Worm (Caenorhabditis elegans) whole organism, L4 larva: Measurements from ENCODE around the gene C01G10.7.

Source experiments
- F26F4.8 ChIP-seq: fragments of 200-800 bp; sonication (Bioruptor generic); conservative IDR thresholded peaks from 2 replicates; pipeline ENCODE4 v1.3.6; 2022; ENCODE audit warnings: missing genetic modification characterization, missing compliant biosample characterization
- F37D6.2 ChIP-seq: sonication (generic microtip); optimal IDR thresholded peaks from 2 replicates; lab custom pipeline; 2016; ENCODE audit warnings: mild to moderate bottlenecking, missing genetic modification characterization, missing compliant biosample characterization
- F49E8.2 ChIP-seq: sonication (generic microtip); optimal IDR thresholded peaks from 2 replicates; lab custom pipeline; 2016; ENCODE audit warnings: missing compliant biosample characterization, mild to moderate bottlenecking, missing genetic modification characterization, borderline replicate concordance
- T20F7.1 ChIP-seq: fragments of 200-800 bp; sonication (Bioruptor generic); optimal IDR thresholded peaks from 2 replicates; lab custom pipeline; 2018; ENCODE audit warnings: mild to moderate bottlenecking, missing genetic modification characterization, missing compliant biosample characterization
- T26A8.4 ChIP-seq: fragments of 200-800 bp; sonication (Bioruptor generic); IDR thresholded peaks from 2 replicates; pipeline ENCODE4 v1.3.6; 2022; ENCODE audit warnings: missing genetic modification characterization, missing compliant biosample characterization
- Y105C5A.15 ChIP-seq: fragments of 200-800 bp; sonication (Bioruptor generic); IDR thresholded peaks from 2 replicates; pipeline ENCODE4 v1.3.6; 2022; ENCODE audit warnings: missing genetic modification characterization, missing compliant biosample characterization
- ZK337.2 ChIP-seq: fragments of 200-800 bp; sonication (Bioruptor generic); IDR thresholded peaks from 2 replicates; pipeline ENCODE4 v1.3.6; 2022; ENCODE audit warnings: missing genetic modification reagents, missing genetic modification characterization, missing compliant biosample characterization
- ceh-28 ChIP-seq: fragments of 150-350 bp; optimal IDR thresholded peaks from 2 replicates; lab custom pipeline; 2014; ENCODE audit warnings: missing biosample characterization, missing genetic modification reagents, missing genetic modification characterization
- ceh-32 ChIP-seq: sonication (generic microtip); optimal IDR thresholded peaks from 2 replicates; lab custom pipeline; 2016; ENCODE audit warnings: mild to moderate bottlenecking, missing genetic modification characterization, missing compliant biosample characterization; ENCODE audit not compliant: poor library complexity
- ceh-44 ChIP-seq: fragments of 200-800 bp; sonication (Bioruptor generic); IDR thresholded peaks from 2 replicates; pipeline ENCODE4 v1.3.6; 2022; ENCODE audit warnings: missing genetic modification reagents, missing genetic modification characterization, missing compliant biosample characterization
- ceh-62 ChIP-seq: sonication (generic microtip); optimal IDR thresholded peaks from 2 replicates; lab custom pipeline; 2017; ENCODE audit warnings: missing biosample characterization, missing genetic modification characterization
- ceh-82 ChIP-seq: sonication (generic microtip); optimal IDR thresholded peaks from 2 replicates; lab custom pipeline; 2017; ENCODE audit warnings: missing biosample characterization, missing genetic modification characterization
- cey-2 ChIP-seq: sonication (generic microtip); optimal IDR thresholded peaks from 3 replicates; lab custom pipeline; 2017; ENCODE audit warnings: missing genetic modification characterization, mild to moderate bottlenecking, missing compliant biosample characterization, antibody characterized with exemption, borderline replicate concordance; ENCODE audit not compliant: insufficient read depth
- ctbp-1 ChIP-seq: fragments of 200-800 bp; sonication (Bioruptor generic); IDR thresholded peaks from 2 replicates; pipeline ENCODE4 v1.3.6; 2022; ENCODE audit warnings: missing genetic modification reagents, missing genetic modification characterization, missing compliant biosample characterization
- daf-8 ChIP-seq: fragments of 200-800 bp; sonication (Bioruptor generic); IDR thresholded peaks from 2 replicates; pipeline ENCODE4 v1.3.6; 2022; ENCODE audit warnings: missing genetic modification characterization, missing compliant biosample characterization
- duxl-1 ChIP-seq: sonication (generic microtip); optimal IDR thresholded peaks from 2 replicates; lab custom pipeline; 2016; ENCODE audit warnings: mild to moderate bottlenecking, missing genetic modification characterization, moderate library complexity, missing compliant biosample characterization; ENCODE audit not compliant: poor library complexity
- egl-27 ChIP-seq: sonication (generic microtip); optimal IDR thresholded peaks from 3 replicates; lab custom pipeline; 2017; ENCODE audit warnings: missing biosample characterization, missing genetic modification reagents, missing genetic modification characterization
- gei-8 ChIP-seq: fragments of 200-800 bp; sonication (Bioruptor generic); optimal IDR thresholded peaks from 2 replicates; lab custom pipeline; 2018; ENCODE audit warnings: mild to moderate bottlenecking, missing genetic modification characterization, missing compliant biosample characterization
- hif-1 ChIP-seq, 2 experiments: sonication (generic microtip); optimal IDR thresholded peaks; 2 replicates each; lab custom pipeline; 2016 to 2017; ENCODE audit warnings: missing compliant biosample characterization in 2 of 2, missing genetic modification characterization in 2 of 2, missing genetic modification reagents in 2 of 2, missing genotype in 2 of 2, mild to moderate bottlenecking in 1 of 2
- hlh-30 ChIP-seq: sonication (generic microtip); optimal IDR thresholded peaks from 2 replicates; lab custom pipeline; 2017; ENCODE audit warnings: antibody characterized with exemption, mild to moderate bottlenecking, missing genetic modification characterization, missing compliant biosample characterization; ENCODE audit not compliant: insufficient read depth
- hmg-1.1 ChIP-seq: fragments of 200-800 bp; sonication (Bioruptor generic); IDR thresholded peaks from 2 replicates; pipeline ENCODE4 v1.3.6; 2022; ENCODE audit warnings: missing genetic modification reagents, missing genetic modification characterization, missing compliant biosample characterization
- jun-1 ChIP-seq: fragments of 150-350 bp; optimal IDR thresholded peaks from 2 replicates; lab custom pipeline; 2014; ENCODE audit warnings: missing biosample characterization, missing genetic modification reagents, missing genetic modification characterization
- lim-7 ChIP-seq: fragments of 200-800 bp; sonication (Bioruptor generic); IDR thresholded peaks from 2 replicates; pipeline ENCODE4 v1.3.6; 2022; ENCODE audit warnings: missing genetic modification characterization, missing compliant biosample characterization
- lin-1 ChIP-seq: fragments of 200-800 bp; sonication (Bioruptor generic); IDR thresholded peaks from 2 replicates; pipeline ENCODE4 v1.3.6; 2022; ENCODE audit warnings: missing genetic modification reagents, missing genetic modification characterization, missing compliant biosample characterization
- lin-15B ChIP-seq: fragments of 150-350 bp; sonication (generic microtip); optimal IDR thresholded peaks from 3 replicates; lab custom pipeline; 2014; ENCODE audit warnings: missing biosample characterization, missing genetic modification characterization
- lin-29 ChIP-seq: fragments of 200-800 bp; sonication (Bioruptor generic); IDR thresholded peaks from 2 replicates; pipeline ENCODE4 v1.3.6; 2022; ENCODE audit warnings: missing genetic modification reagents, missing genetic modification characterization, missing compliant biosample characterization
- lin-39 ChIP-seq: fragments of 150-350 bp; optimal IDR thresholded peaks from 2 replicates; lab custom pipeline; 2014; ENCODE audit warnings: missing biosample characterization, missing genetic modification reagents, missing genetic modification characterization
- lsy-2 ChIP-seq, 2 experiments: fragments of 150-350 bp in 1 of 2; sonication (generic microtip) in 1 of 2; optimal IDR thresholded peaks; 2 replicates each; lab custom pipeline; 2014 to 2017; ENCODE audit warnings: missing biosample characterization in 2 of 2, missing genetic modification characterization in 2 of 2
- nhr-102 ChIP-seq: sonication (generic microtip); optimal IDR thresholded peaks from 2 replicates; lab custom pipeline; 2016; ENCODE audit warnings: mild to moderate bottlenecking, missing genetic modification characterization, moderate library complexity, missing compliant biosample characterization
- nhr-11 ChIP-seq: fragments of 150-350 bp; optimal IDR thresholded peaks from 2 replicates; lab custom pipeline; 2014; ENCODE audit warnings: missing biosample characterization, missing genetic modification characterization
- nhr-111 ChIP-seq: fragments of 200-800 bp; sonication (Bioruptor generic); optimal IDR thresholded peaks from 2 replicates; lab custom pipeline; 2018; ENCODE audit warnings: mild to moderate bottlenecking, missing genetic modification characterization, missing compliant biosample characterization
- nhr-237 ChIP-seq: sonication (generic microtip); optimal IDR thresholded peaks from 2 replicates; lab custom pipeline; 2017; ENCODE audit warnings: missing biosample characterization, missing genetic modification characterization
- nhr-25 ChIP-seq: sonication (generic microtip); optimal IDR thresholded peaks from 2 replicates; lab custom pipeline; 2017; ENCODE audit warnings: missing genetic modification characterization, mild to moderate bottlenecking, missing compliant biosample characterization, antibody characterized with exemption, moderate library complexity, borderline replicate concordance; ENCODE audit not compliant: insufficient read depth
- nhr-42 ChIP-seq: fragments of 200-800 bp; sonication (Bioruptor generic); IDR thresholded peaks from 2 replicates; pipeline ENCODE4 v1.3.6; 2022; ENCODE audit warnings: missing genetic modification characterization, missing compliant biosample characterization
- nhr-6 ChIP-seq: fragments of 150-350 bp; optimal IDR thresholded peaks from 2 replicates; lab custom pipeline; 2014; ENCODE audit warnings: missing biosample characterization, missing genetic modification characterization
- nhr-77 ChIP-seq: fragments of 150-350 bp; optimal IDR thresholded peaks from 2 replicates; lab custom pipeline; 2014; ENCODE audit warnings: missing biosample characterization, missing genetic modification characterization
- pha-4 ChIP-seq, 2 experiments: fragments of 150-350 bp in 1 of 2; fragments of 200-800 bp in 1 of 2; sonication (Bioruptor generic) in 1 of 2; IDR thresholded peaks in 1 of 2; optimal IDR thresholded peaks in 1 of 2; 2 replicates each; pipeline versions ENCODE4 v1.3.6 to Lab custom; 2014 to 2022; ENCODE audit warnings: missing genetic modification characterization in 2 of 2, missing genetic modification reagents in 2 of 2, missing biosample characterization in 1 of 2, missing compliant biosample characterization in 1 of 2
- pqm-1 ChIP-seq: sonication (generic microtip); optimal IDR thresholded peaks from 2 replicates; lab custom pipeline; 2017; ENCODE audit warnings: missing biosample characterization, missing genetic modification characterization
- saeg-2 ChIP-seq: fragments of 200-800 bp; sonication (Bioruptor generic); IDR thresholded peaks from 2 replicates; pipeline ENCODE4 v1.3.6; 2022; ENCODE audit warnings: missing genetic modification reagents, missing genetic modification characterization, missing compliant biosample characterization
- sdz-12 ChIP-seq: fragments of 200-800 bp; sonication (Bioruptor generic); optimal IDR thresholded peaks from 2 replicates; lab custom pipeline; 2018; ENCODE audit warnings: mild to moderate bottlenecking, missing genetic modification characterization, missing compliant biosample characterization
- set-16 ChIP-seq: fragments of 200-800 bp; sonication (Bioruptor generic); IDR thresholded peaks from 2 replicates; pipeline ENCODE4 v1.3.6; 2022; ENCODE audit warnings: missing genetic modification reagents, missing genetic modification characterization, missing compliant biosample characterization
- skn-1 ChIP-seq: fragments of 150-350 bp; optimal IDR thresholded peaks from 2 replicates; lab custom pipeline; 2014; ENCODE audit warnings: missing biosample characterization, missing genetic modification characterization
- spr-1 ChIP-seq: sonication (generic microtip); optimal IDR thresholded peaks from 2 replicates; lab custom pipeline; 2016; ENCODE audit warnings: mild to moderate bottlenecking, missing genetic modification characterization, missing compliant biosample characterization
- unc-39 ChIP-seq: sonication (generic microtip); optimal IDR thresholded peaks from 2 replicates; lab custom pipeline; 2017; ENCODE audit warnings: missing biosample characterization, missing genetic modification characterization
- vab-7 ChIP-seq: fragments of 200-800 bp; sonication (Bioruptor generic); IDR thresholded peaks from 2 replicates; pipeline ENCODE4 v1.3.6; 2022; ENCODE audit warnings: missing genetic modification reagents, missing genetic modification characterization, missing compliant biosample characterization
- zfp-2 ChIP-seq: sonication (generic microtip); optimal IDR thresholded peaks from 2 replicates; lab custom pipeline; 2016; ENCODE audit warnings: mild to moderate bottlenecking, missing genetic modification characterization, missing compliant biosample characterization
- ztf-11 ChIP-seq: fragments of 150-350 bp; optimal IDR thresholded peaks from 2 replicates; lab custom pipeline; 2014; ENCODE audit warnings: missing biosample characterization, missing genetic modification characterization
- ztf-7 ChIP-seq: fragments of 150-350 bp; optimal IDR thresholded peaks from 2 replicates; lab custom pipeline; 2014; ENCODE audit warnings: missing biosample characterization, missing genetic modification characterization

C01G10.7 gene

DNA sequence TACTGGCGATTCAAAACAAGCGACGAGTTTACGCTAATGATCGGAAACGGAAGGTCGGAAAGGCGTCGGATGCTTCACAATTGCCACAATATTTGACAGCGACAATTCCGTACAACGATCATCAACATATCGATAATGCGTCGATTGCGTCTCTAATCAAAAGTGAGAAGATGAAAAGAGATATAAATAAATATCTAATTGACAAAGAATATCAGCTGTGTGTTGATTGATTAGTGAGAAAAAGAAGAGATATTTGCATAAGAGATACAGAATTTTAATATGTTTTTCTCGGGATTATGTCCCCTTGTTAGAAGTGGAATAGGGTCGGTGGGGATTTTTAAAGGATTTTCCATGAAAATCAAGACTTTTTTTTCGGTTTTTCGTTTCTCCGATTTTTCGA lies 7.0 kb upstream of the C01G10.7 start:
- TF ChIP-seq daf-8 (no peak), gei-8 (no peak), set-16 (GFP tag; lab: Robert Waterston, UW) (no peak), egl-27 (tag; lab: Kevin White, UChicago) (no peak), Y105C5A.15 (GFP tag; lab: Robert Waterston, UW) (no peak), ZK337.2 (no peak), T20F7.1 (GFP tag; lab: Kevin White, UChicago) (no peak), hmg-1.1 (no peak), saeg-2 (GFP tag; lab: Robert Waterston, UW) (no peak), cey-2 (tag; lab: Kevin White, UChicago) (no peak), nhr-77 (tag; lab: Kevin White, UChicago) (no peak), F26F4.8 (no peak), nhr-11 (tag; lab: Kevin White, UChicago) (no peak), lin-29 (GFP tag; lab: Robert Waterston, UW) (no peak), sdz-12 (GFP tag; lab: Kevin White, UChicago) (no peak), ceh-28 (tag; lab: Kevin White, UChicago) (no peak), duxl-1 (tag; lab: Kevin White, UChicago) (no peak), nhr-111 (no peak)

DNA sequence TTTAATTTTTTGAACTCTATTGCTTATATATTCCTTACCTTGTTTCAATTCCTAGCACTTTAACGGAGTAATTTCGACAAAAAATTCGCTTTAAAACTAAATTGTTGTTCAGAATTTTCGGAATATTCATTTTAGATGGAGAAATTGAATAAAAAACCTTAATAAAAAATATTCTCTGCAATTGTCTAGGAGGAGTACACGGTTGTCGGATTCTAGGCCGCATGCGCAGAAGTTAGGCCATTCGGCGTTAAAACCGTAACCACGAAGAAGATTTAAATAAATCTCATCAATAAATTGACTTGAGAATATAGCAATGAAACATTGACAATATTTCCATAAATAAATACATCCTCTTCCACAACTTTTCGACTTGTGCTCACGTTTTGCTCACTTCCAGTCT lies 3.3 kb upstream of the C01G10.7 start, which contains the start of the genes C01G10.10 and C01G10.9:
TSS of gene C01G10.10 (minus strand) at position 151 of the 400 bp plus-strand sequence.
TSS of gene C01G10.9 (plus strand) at position 240 of the 400 bp plus-strand sequence.
- TF ChIP-seq skn-1 (tag; lab: Kevin White, UChicago) = no peak
- TF ChIP-seq F37D6.2 (tag; lab: Kevin White, UChicago) = no peak
- TF ChIP-seq daf-8 = no peak
- TF ChIP-seq ceh-44 (GFP tag; lab: Robert Waterston, UW) = no peak
- no peak for TF ChIP-seq ceh-62 (tag; lab: Kevin White, UChicago)
- no peak for TF ChIP-seq nhr-25 (tag; lab: Kevin White, UChicago)
- no peak for TF ChIP-seq egl-27 (tag; lab: Kevin White, UChicago)
- TF ChIP-seq lin-39 (tag; lab: Kevin White, UChicago) = no peak
- no peak for TF ChIP-seq lin-15B
- TF ChIP-seq hlh-30 (tag; lab: Kevin White, UChicago) = peak; percentile 3
- TF ChIP-seq pha-4 (GFP tag; IDR thresholded peaks at IDR 0.05; lab: Robert Waterston, UW) = no peak
- no peak for TF ChIP-seq pha-4 (tag; optimal IDR thresholded peaks at IDR 0.05; lab: Kevin White, UChicago)
- peak in 1 of 2 experiments; percentile 80 for TF ChIP-seq lsy-2 (tag; optimal IDR thresholded peaks at IDR 0.05; lab: Kevin White, UChicago)
- TF ChIP-seq F26F4.8 = no peak
- no peak for TF ChIP-seq saeg-2 (GFP tag; lab: Robert Waterston, UW)
- no peak for TF ChIP-seq Y105C5A.15 (GFP tag; lab: Robert Waterston, UW)
- TF ChIP-seq F49E8.2 = peak; percentile 1
- TF ChIP-seq hmg-1.1 = no peak
- TF ChIP-seq ceh-32 (tag; lab: Kevin White, UChicago) = no peak
- no peak for TF ChIP-seq ctbp-1 (GFP tag; lab: Robert Waterston, UW)
- TF ChIP-seq lim-7 = no peak
- TF ChIP-seq gei-8 = no peak
- no peak for TF ChIP-seq jun-1 (tag; lab: Kevin White, UChicago)
- TF ChIP-seq ztf-11 (tag; lab: Kevin White, UChicago) = no peak
- TF ChIP-seq ceh-82 = no peak
- TF ChIP-seq nhr-102 (tag; lab: Kevin White, UChicago) = peak; percentile 8
- TF ChIP-seq nhr-42 (GFP tag; lab: Robert Waterston, UW) = no peak
- no peak for TF ChIP-seq ztf-7 (tag; lab: Kevin White, UChicago)
- peak; percentile 69 for TF ChIP-seq nhr-6
- no peak for TF ChIP-seq lin-1 (GFP tag; lab: Robert Waterston, UW)
- TF ChIP-seq vab-7 (GFP tag; lab: Robert Waterston, UW) = no peak
- TF ChIP-seq hif-1 (tag; optimal IDR thresholded peaks at IDR 0.05; lab: Kevin White, UChicago) = peak in 1 of 2 experiments; percentile 80
- peak; percentile 31 for TF ChIP-seq spr-1 (tag; lab: Kevin White, UChicago)
- TF ChIP-seq pqm-1 (tag; lab: Kevin White, UChicago) = no peak
- peak; percentile 33 for TF ChIP-seq T20F7.1 (GFP tag; lab: Kevin White, UChicago)
- TF ChIP-seq nhr-111 = no peak
- no peak for TF ChIP-seq unc-39
- no peak for TF ChIP-seq zfp-2 (tag; lab: Kevin White, UChicago)
- TF ChIP-seq T26A8.4 (GFP tag; lab: Robert Waterston, UW) = no peak
- no peak for TF ChIP-seq nhr-237
